Worm (Caenorhabditis elegans) whole organism, L4/young adult: ENCODE results near the gene cyp-33B1.

Experiments used
- W03F9.2 ChIP-seq: fragments of 150-350 bp; optimal IDR thresholded peaks from 2 replicates; lab custom pipeline; 2014; ENCODE audit warnings: missing biosample characterization, missing genetic modification characterization
- dao-5 ChIP-seq: sonication (generic microtip); optimal IDR thresholded peaks from 2 replicates; lab custom pipeline; 2016; ENCODE audit warnings: missing genotype, missing genetic modification characterization, moderate library complexity, missing compliant biosample characterization
- him-1 ChIP-seq: sonication (generic microtip); optimal IDR thresholded peaks from 2 replicates; lab custom pipeline; 2016; ENCODE audit warnings: missing genotype, missing genetic modification reagents, missing genetic modification characterization, missing compliant biosample characterization

DNA sequence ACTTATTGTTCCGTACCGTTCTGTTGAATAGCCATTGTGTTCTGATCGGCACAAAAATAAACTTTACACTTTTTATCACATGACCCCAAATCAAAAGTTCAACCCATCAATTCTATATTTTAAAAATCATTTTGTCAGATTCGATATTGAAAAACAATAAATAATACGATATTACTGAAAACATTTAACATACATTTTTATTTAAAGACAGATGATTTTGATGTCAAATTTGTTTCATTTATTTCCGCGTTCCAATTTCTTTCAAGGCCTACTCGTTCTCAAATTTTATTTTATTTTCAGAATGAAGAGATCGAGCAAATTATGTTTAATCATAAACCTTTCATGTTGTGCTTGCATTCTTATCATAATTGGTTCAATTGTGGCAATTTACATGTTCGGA lies 46.3 kb upstream of the cyp-33B1 start, which contains the start of gene F59E11.5:
- TF ChIP-seq him-1 (tag; lab: Kevin White, UChicago) = no peak
- TF ChIP-seq dao-5 (tag; lab: Kevin White, UChicago) = no peak
- no peak for TF ChIP-seq W03F9.2 (tag; lab: Kevin White, UChicago)
